Fruit fly (Drosophila melanogaster): Measurements from ENCODE around the gene CG17159.

CG17159 gene

DNA sequence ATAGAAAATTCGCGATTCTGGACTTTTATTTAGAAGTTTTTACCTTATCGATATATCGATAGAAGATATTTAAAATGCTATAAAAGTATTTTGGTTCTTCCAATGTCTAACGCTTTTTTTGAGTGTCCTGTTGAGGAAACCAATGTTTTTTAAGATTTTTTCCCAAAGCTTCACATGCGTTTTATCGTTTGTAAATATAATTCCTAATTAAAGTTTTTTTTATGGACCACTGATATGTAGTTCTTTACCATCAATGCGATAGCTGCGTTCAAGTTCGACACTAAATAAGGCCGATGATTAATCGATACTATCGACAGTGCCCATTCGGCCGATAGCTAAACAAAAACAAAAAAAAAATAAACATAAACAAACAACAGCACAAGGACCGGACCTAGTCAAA is 13.3 kb upstream of the CG17159 start, which contains the start of gene ATbp (continued):
- TF ChIP-seq CG18619 (GFP tag; optimal IDR thresholded peaks at IDR 0.05): no peak
- TF ChIP-seq CG4617 (GFP tag; optimal IDR thresholded peaks at IDR 0.05; ENCODE audit: borderline replicate concordance): peak; percentile 35
- no peak for TF ChIP-seq al (GFP tag; IDR thresholded peaks at IDR 0.05)
- no peak for TF ChIP-seq usp (GFP tag; optimal IDR thresholded peaks at IDR 0.05)
- no peak for TF ChIP-seq en (GFP tag; optimal IDR thresholded peaks at IDR 0.05)
- TF ChIP-seq CG42726 (GFP tag; IDR thresholded peaks at IDR 0.05; ENCODE audit: partially characterized antibody): peak; percentile 93
- no peak for TF ChIP-seq Atf-2 (GFP tag; optimal IDR thresholded peaks at IDR 0.05)
- TF ChIP-seq Opbp (GFP tag; IDR thresholded peaks at IDR 0.05; ENCODE audit: partially characterized antibody): peak; percentile 93
- no peak for TF ChIP-seq CG10462 (GFP tag; optimal IDR thresholded peaks at IDR 0.05)
- no peak for TF ChIP-seq eve (GFP tag; optimal IDR thresholded peaks at IDR 0.05)
- TF ChIP-seq CG12104 (GFP tag; optimal IDR thresholded peaks at IDR 0.05): no peak
- TF ChIP-seq CG11696 (GFP tag; IDR thresholded peaks at IDR 0.05): no peak
- TF ChIP-seq D (optimal IDR thresholded peaks at IDR 0.05): no peak
- no peak for TF ChIP-seq D (GFP tag; optimal IDR thresholded peaks at IDR 0.05)
- no peak for TF ChIP-seq CG9876 (GFP tag; optimal IDR thresholded peaks at IDR 0.05)
- no peak for TF ChIP-seq Mrtf (GFP tag; IDR thresholded peaks at IDR 0.05)
- TF ChIP-seq CG7839 (tag; optimal IDR thresholded peaks at IDR 0.05): no peak
- TF ChIP-seq Atf6 (GFP tag; IDR thresholded peaks at IDR 0.05): no peak
- TF ChIP-seq jumu (GFP tag; optimal IDR thresholded peaks at IDR 0.05): no peak
- no peak for TF ChIP-seq sim (GFP tag; IDR thresholded peaks at IDR 0.05)
- peak; percentile 80 for TF ChIP-seq CG30020 (tag; optimal IDR thresholded peaks at IDR 0.05)
- TF ChIP-seq ato (GFP tag; IDR thresholded peaks at IDR 0.05; ENCODE audit: partially characterized antibody): peak; percentile 81
- TF ChIP-seq CG43689 (GFP tag; IDR thresholded peaks at IDR 0.05): no peak
- peak; percentile 92 for TF ChIP-seq sna (GFP tag; IDR thresholded peaks at IDR 0.05; ENCODE audit: partially characterized antibody)
- TF ChIP-seq CG14050 (GFP tag; IDR thresholded peaks at IDR 0.05): no peak
- no peak for TF ChIP-seq CG5245 (GFP tag; optimal IDR thresholded peaks at IDR 0.05)
- TF ChIP-seq Sry-δ (GFP tag; optimal IDR thresholded peaks at IDR 0.05): peak; percentile 83
- TF ChIP-seq Gsc (GFP tag; IDR thresholded peaks at IDR 0.05): no peak
- no peak for TF ChIP-seq CG3838 (GFP tag; optimal IDR thresholded peaks at IDR 0.05)
- TF ChIP-seq twi (tag; optimal IDR thresholded peaks at IDR 0.05): no peak
- TF ChIP-seq slp2 (GFP tag; optimal IDR thresholded peaks at IDR 0.05): no peak
- no peak for TF ChIP-seq Dip3 (GFP tag; optimal IDR thresholded peaks at IDR 0.05)
- TF ChIP-seq nerfin-2 (GFP tag; IDR thresholded peaks at IDR 0.05; ENCODE audit: partially characterized antibody): peak; percentile 90
- TF ChIP-seq CG10209 (GFP tag; optimal IDR thresholded peaks at IDR 0.05): no peak
- TF ChIP-seq tin (GFP tag; optimal IDR thresholded peaks at IDR 0.05): no peak
- TF ChIP-seq chm (GFP tag; IDR thresholded peaks at IDR 0.05): no peak
- TF ChIP-seq CG7745 (tag; optimal IDR thresholded peaks at IDR 0.05): no peak
- TF ChIP-seq CG18764 (GFP tag; optimal IDR thresholded peaks at IDR 0.05): no peak
- peak; percentile 83 for TF ChIP-seq CG2129 (GFP tag; IDR thresholded peaks at IDR 0.05; ENCODE audit: partially characterized antibody)
- peak; percentile 83 for TF ChIP-seq CG13287 (GFP tag; IDR thresholded peaks at IDR 0.05; ENCODE audit: partially characterized antibody)
- TF ChIP-seq CG14014 (GFP tag; IDR thresholded peaks at IDR 0.05): no peak
- no peak for TF ChIP-seq pho (GFP tag; optimal IDR thresholded peaks at IDR 0.05)
- no peak for TF ChIP-seq dysf (GFP tag; IDR thresholded peaks at IDR 0.05)
- TF ChIP-seq CG17912 (GFP tag; optimal IDR thresholded peaks at IDR 0.05): no peak
- no peak for TF ChIP-seq bsh (GFP tag; optimal IDR thresholded peaks at IDR 0.05)
- no peak for TF ChIP-seq Sry-β (GFP tag; optimal IDR thresholded peaks at IDR 0.05)
- TF ChIP-seq vvl (GFP tag; IDR thresholded peaks at IDR 0.05): no peak
- TF ChIP-seq fru (optimal IDR thresholded peaks at IDR 0.05): no peak
- TF ChIP-seq HLH3B (GFP tag; IDR thresholded peaks at IDR 0.05): no peak
- no peak for TF ChIP-seq maf-S (GFP tag; optimal IDR thresholded peaks at IDR 0.05)
- no peak for TF ChIP-seq unpg (GFP tag; optimal IDR thresholded peaks at IDR 0.05)
- TF ChIP-seq zfh2 (GFP tag; optimal IDR thresholded peaks at IDR 0.05): no peak
- no peak for TF ChIP-seq CG31365 (tag; optimal IDR thresholded peaks at IDR 0.05)
